Worm (Caenorhabditis elegans): Measurements from ENCODE around the gene mgl-1.

The mgl-1 gene

DNA sequence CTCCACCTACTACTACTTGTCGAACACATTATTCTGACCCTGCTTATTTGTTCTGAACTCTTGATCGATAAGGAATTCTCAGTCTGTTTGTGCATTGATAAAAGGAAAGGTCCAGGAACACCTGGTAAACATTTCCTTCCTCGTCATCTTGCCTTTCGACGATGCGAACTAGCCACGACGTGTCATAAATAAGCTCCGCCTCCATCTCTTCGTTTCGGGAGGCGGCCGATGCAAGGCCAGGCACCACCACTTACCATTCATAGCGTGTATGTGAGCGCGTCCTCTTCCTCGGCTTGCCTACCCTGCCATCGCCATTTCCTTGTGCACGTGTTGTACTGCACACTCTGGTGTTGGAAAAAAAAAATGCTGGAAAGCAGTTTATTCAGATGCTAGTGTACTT, 12.8 kb upstream of the mgl-1 start:
- TF ChIP-seq tab-1 (GFP tag; IDR thresholded peaks at IDR 0.05) (no peak), ztf-23 (GFP tag; IDR thresholded peaks at IDR 0.05) (no peak), flt-1 (GFP tag; IDR thresholded peaks at IDR 0.05) (no peak), cog-1 (tag; optimal IDR thresholded peaks at IDR 0.05) (no peak), ztf-29 (GFP tag; IDR thresholded peaks at IDR 0.05) (peak; percentile 9; the same call in 1 of the 2 replicates), med-1 (GFP tag; optimal IDR thresholded peaks at IDR 0.05; ENCODE audit: insufficient read depth) (no peak), T22C8.4 (GFP tag; IDR thresholded peaks at IDR 0.05) (no peak)

DNA sequence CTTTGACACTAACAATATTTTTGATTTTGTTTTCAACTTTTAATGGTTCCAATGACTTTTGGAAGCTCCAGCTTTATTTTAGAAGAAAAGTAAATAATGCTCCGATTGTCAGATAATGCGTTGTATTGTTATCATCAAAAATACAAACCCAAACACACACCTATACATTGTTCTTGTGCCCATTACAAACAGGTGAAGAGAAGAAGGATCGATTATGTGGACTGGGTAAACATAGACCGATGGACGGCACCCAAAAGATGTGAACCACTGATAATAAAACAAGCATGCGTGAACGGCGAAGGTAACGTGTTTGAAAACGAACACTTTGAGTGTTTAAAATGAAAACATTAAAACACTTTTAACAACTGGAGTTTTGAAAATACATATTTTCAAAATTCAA, 11.1 kb upstream of the mgl-1 start:
- TF ChIP-seq ztf-23 (GFP tag; IDR thresholded peaks at IDR 0.05), result no peak
- TF ChIP-seq med-1 (GFP tag; optimal IDR thresholded peaks at IDR 0.05; ENCODE audit: insufficient read depth), result no peak
- no peak for TF ChIP-seq ref-1 (GFP tag; conservative IDR thresholded peaks at IDR 0.05)
- TF ChIP-seq klf-2 (GFP tag; conservative IDR thresholded peaks at IDR 0.05), result no peak

DNA sequence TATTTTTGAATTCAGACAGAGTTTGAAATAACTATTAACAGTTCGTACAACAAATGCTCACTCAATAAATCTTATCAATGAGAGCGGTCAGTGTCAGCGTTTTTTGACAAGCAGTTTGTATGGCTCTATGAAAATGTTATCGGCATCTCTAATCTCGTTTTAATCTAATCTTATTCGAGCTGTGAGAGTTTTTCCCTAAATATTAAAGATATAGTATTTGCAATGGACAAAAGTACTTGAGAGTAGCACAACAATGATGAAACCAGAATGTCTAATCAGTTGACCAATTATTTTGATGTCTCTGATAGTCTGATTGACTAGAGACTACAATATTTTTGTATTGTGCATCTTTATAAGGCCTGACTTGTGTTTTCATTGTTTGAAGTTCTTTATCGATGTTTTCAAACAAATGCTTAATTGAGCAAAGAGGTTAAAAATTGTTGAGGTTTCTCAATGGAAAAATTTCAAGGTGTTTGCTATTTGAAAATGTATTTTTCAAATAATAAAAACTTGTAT, 8.8 kb upstream of the mgl-1 start, which contains the start of gene F19C6.5:
F19C6.5 (minus strand) TSS at position 51 of the 516 bp plus-strand sequence.
- TF ChIP-seq med-1 (GFP tag; optimal IDR thresholded peaks at IDR 0.05; ENCODE audit: insufficient read depth) (no peak), ztf-29 (GFP tag; IDR thresholded peaks at IDR 0.05) (no peak), T22C8.4 (GFP tag; IDR thresholded peaks at IDR 0.05) (no peak), cog-1 (tag; optimal IDR thresholded peaks at IDR 0.05) (no peak), klf-2 (GFP tag; conservative IDR thresholded peaks at IDR 0.05) (no peak), flt-1 (GFP tag; IDR thresholded peaks at IDR 0.05) (no peak), tab-1 (GFP tag; IDR thresholded peaks at IDR 0.05) (no peak), ztf-23 (GFP tag; IDR thresholded peaks at IDR 0.05) (no peak), ref-1 (GFP tag; conservative IDR thresholded peaks at IDR 0.05) (no peak)

DNA sequence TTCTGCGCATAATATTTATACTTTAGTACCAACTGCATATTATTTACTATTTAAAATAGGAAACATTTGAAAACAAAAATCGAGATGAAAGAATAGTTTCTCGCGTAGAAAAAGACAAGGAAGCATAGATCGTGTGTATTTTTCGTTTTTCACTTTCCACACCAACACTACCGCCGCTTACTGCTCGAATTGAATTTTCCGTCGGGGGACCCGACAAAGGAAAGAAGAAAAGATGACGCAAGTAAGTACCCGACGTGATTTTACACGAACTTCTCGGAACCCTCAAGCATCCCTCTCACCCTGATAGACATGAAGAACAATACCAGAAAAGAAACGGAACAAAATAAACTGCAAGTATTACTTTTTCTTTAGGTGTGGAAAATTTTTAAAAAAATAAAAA, 5.2 kb upstream of the mgl-1 start:
- TF ChIP-seq tab-1 (GFP tag; IDR thresholded peaks at IDR 0.05) (no peak), cog-1 (tag; optimal IDR thresholded peaks at IDR 0.05) (no peak), ztf-29 (GFP tag; IDR thresholded peaks at IDR 0.05) (no peak), ztf-23 (GFP tag; IDR thresholded peaks at IDR 0.05) (no peak), med-1 (GFP tag; optimal IDR thresholded peaks at IDR 0.05; ENCODE audit: insufficient read depth) (no peak), klf-2 (GFP tag; conservative IDR thresholded peaks at IDR 0.05) (no peak), ref-1 (GFP tag; conservative IDR thresholded peaks at IDR 0.05) (no peak)

DNA sequence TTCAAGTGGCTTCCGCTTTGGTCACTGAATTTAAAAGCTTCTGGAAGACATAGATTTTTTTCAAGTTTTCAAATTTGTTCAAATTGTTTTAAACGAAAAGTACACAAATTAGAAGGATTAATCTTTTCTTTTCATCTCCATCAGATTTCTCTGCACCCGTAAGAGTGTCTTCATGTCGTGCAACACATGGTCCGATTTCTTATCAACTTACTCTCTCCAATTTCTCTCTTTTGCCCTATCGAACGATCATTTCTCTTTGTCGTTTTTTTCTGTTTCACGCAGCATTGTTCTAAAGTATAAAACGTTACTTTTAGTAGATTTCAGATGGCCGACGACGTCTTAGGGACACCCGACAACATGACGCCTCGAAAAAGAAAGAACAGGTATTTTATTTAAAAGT, 10.8 kb downstream of the mgl-1 start, which contains the start of gene pssy-1:
pssy-1 (plus strand) TSS at position 318 of the 400 bp plus-strand sequence.
- TF ChIP-seq ztf-29 (GFP tag; IDR thresholded peaks at IDR 0.05) (no peak), flt-1 (GFP tag; IDR thresholded peaks at IDR 0.05) (no peak), T22C8.4 (GFP tag; IDR thresholded peaks at IDR 0.05) (no peak), klf-2 (GFP tag; conservative IDR thresholded peaks at IDR 0.05) (no peak), cog-1 (tag; optimal IDR thresholded peaks at IDR 0.05) (no peak), med-1 (GFP tag; optimal IDR thresholded peaks at IDR 0.05; ENCODE audit: insufficient read depth) (no peak), tab-1 (GFP tag; IDR thresholded peaks at IDR 0.05) (no peak), ref-1 (GFP tag; conservative IDR thresholded peaks at IDR 0.05) (no peak), ztf-23 (GFP tag; IDR thresholded peaks at IDR 0.05) (no peak)

DNA sequence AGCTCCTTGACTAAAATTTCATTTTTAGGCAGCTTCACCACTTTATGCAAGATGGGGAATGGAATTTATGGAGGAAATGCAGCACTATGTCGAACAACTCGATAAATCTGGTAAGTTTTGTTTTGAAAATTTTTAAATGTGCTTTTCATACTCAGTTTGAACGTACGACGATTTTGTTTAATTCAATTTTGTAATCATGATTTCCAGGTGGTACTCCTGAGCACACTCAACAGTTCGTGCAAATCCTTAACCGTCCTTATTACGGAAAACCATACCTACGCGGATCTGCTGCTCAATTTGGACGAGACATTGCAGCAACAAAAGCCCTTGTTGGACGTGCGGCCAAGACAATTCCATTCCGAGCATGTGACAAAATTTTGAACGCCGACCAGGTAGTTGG, 13.6 kb downstream of the mgl-1 start:
- TF ChIP-seq T22C8.4 (GFP tag; IDR thresholded peaks at IDR 0.05), result no peak
- TF ChIP-seq med-1 (GFP tag; optimal IDR thresholded peaks at IDR 0.05; ENCODE audit: insufficient read depth), result no peak
- no peak for TF ChIP-seq ztf-23 (GFP tag; IDR thresholded peaks at IDR 0.05)
- TF ChIP-seq flt-1 (GFP tag; IDR thresholded peaks at IDR 0.05), result no peak
- no peak for TF ChIP-seq ref-1 (GFP tag; conservative IDR thresholded peaks at IDR 0.05)
- TF ChIP-seq ztf-29 (GFP tag; IDR thresholded peaks at IDR 0.05), result no peak
- no peak for TF ChIP-seq klf-2 (GFP tag; conservative IDR thresholded peaks at IDR 0.05)
- TF ChIP-seq cog-1 (tag; optimal IDR thresholded peaks at IDR 0.05), result no peak

DNA sequence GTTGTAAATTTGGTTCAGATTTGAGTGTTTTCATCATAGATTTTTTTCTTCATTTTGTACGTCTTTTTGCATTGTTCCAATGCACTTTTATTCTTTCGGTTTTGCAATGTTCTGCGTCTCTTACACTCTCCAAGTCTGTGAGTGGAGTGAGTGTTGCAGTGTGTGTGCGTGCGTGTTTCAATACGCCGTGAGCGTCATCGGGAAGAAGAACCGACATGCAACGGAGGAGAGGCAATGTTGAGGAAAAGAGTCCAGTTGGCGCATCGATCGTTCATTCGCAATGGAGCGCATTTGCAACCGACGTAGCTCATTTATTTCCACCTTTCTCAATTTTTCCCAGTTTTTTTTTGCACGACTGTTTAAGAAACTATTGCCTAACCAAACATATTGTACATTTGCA, 17.5 kb downstream of the mgl-1 start, which contains the start of gene ZC506.1:
ZC506.1 (plus strand) TSS at position 400 of the 400 bp plus-strand sequence.
- TF ChIP-seq tab-1 (GFP tag; IDR thresholded peaks at IDR 0.05) (no peak), cog-1 (tag; optimal IDR thresholded peaks at IDR 0.05) (peak; percentile 93), T22C8.4 (GFP tag; IDR thresholded peaks at IDR 0.05) (peak; percentile 95), klf-2 (GFP tag; conservative IDR thresholded peaks at IDR 0.05) (no peak), ztf-23 (GFP tag; IDR thresholded peaks at IDR 0.05) (peak; percentile 72), flt-1 (GFP tag; IDR thresholded peaks at IDR 0.05) (peak; percentile 79), ref-1 (GFP tag; conservative IDR thresholded peaks at IDR 0.05) (no peak), med-1 (GFP tag; optimal IDR thresholded peaks at IDR 0.05; ENCODE audit: insufficient read depth) (no peak), ztf-29 (GFP tag; IDR thresholded peaks at IDR 0.05) (no peak)

DNA sequence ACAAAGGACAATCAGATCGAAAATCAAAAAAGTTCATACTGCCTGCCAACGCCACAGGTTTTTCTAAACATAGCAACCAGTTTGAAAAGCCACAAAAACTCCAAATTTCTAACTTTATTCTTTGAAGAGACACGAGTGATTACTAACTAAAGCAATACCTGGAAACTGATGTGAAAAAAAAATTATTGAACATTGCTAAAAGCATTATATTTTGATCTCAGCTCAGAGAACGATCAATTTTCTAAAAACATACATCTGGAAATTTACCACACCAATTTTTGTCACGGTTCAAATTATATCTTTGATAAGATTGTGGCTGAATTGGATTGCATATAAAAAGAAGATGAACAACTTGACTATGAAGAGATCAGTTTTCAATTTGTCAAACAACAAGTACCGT, 18.7 kb downstream of the mgl-1 start:
- TF ChIP-seq flt-1 (GFP tag; IDR thresholded peaks at IDR 0.05), result no peak
- no peak for TF ChIP-seq klf-2 (GFP tag; conservative IDR thresholded peaks at IDR 0.05)
- no peak for TF ChIP-seq cog-1 (tag; optimal IDR thresholded peaks at IDR 0.05)
- TF ChIP-seq T22C8.4 (GFP tag; IDR thresholded peaks at IDR 0.05), result no peak
- no peak for TF ChIP-seq ztf-29 (GFP tag; IDR thresholded peaks at IDR 0.05)
- no peak for TF ChIP-seq tab-1 (GFP tag; IDR thresholded peaks at IDR 0.05)
- TF ChIP-seq ztf-23 (GFP tag; IDR thresholded peaks at IDR 0.05), result no peak
- no peak for TF ChIP-seq ref-1 (GFP tag; conservative IDR thresholded peaks at IDR 0.05)
- TF ChIP-seq med-1 (GFP tag; optimal IDR thresholded peaks at IDR 0.05; ENCODE audit: insufficient read depth), result no peak

DNA sequence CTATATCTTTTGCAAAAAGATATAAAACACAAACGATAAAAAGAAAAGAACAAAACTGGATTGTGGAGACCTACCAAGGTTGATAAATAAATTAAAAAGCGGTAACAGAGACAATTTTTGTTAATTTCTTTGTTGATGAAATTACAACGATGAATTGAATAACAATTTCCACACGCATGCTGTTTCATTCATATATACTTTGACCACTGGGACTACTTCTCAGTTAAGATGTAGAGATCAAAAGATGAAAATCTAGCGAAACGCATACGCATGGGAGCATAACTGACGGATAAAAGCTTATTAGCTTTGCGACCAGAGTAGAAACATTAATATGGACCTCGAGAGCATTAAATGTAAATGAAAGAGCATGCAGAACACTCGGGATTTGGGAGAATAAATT, 20.1 kb downstream of the mgl-1 start:
- no peak for TF ChIP-seq flt-1 (GFP tag; IDR thresholded peaks at IDR 0.05)
- no peak for TF ChIP-seq cog-1 (tag; optimal IDR thresholded peaks at IDR 0.05)
- TF ChIP-seq klf-2 (GFP tag; conservative IDR thresholded peaks at IDR 0.05), result no peak
- no peak for TF ChIP-seq ref-1 (GFP tag; conservative IDR thresholded peaks at IDR 0.05)
- TF ChIP-seq tab-1 (GFP tag; IDR thresholded peaks at IDR 0.05), result no peak
- no peak for TF ChIP-seq ztf-29 (GFP tag; IDR thresholded peaks at IDR 0.05)
- TF ChIP-seq T22C8.4 (GFP tag; IDR thresholded peaks at IDR 0.05), result no peak
- TF ChIP-seq med-1 (GFP tag; optimal IDR thresholded peaks at IDR 0.05; ENCODE audit: insufficient read depth), result no peak
- no peak for TF ChIP-seq ztf-23 (GFP tag; IDR thresholded peaks at IDR 0.05)

Data from whole organism, midembryonic.